Worm (Caenorhabditis elegans) whole organism, mixed stage, embryonic: ENCODE results near the gene fbxb-2.

Experiments used
- lin-13 ChIP-seq: fragments of 150-350 bp; optimal IDR thresholded peaks from 2 replicates; lab custom pipeline; 2014; ENCODE audit warnings: missing biosample characterization, missing genetic modification characterization
- mab-5 ChIP-seq: fragments of 150-350 bp; optimal IDR thresholded peaks from 2 replicates; lab custom pipeline; 2014; ENCODE audit warnings: missing biosample characterization, missing genetic modification characterization
- nhr-28 ChIP-seq: fragments of 150-350 bp; optimal IDR thresholded peaks from 2 replicates; lab custom pipeline; 2014; ENCODE audit warnings: missing biosample characterization, missing genetic modification characterization
- nhr-76 ChIP-seq: sonication (generic microtip); optimal IDR thresholded peaks from 2 replicates; lab custom pipeline; 2017; ENCODE audit warnings: missing biosample characterization, missing genetic modification characterization
- pha-4 ChIP-seq: fragments of 150-350 bp; optimal IDR thresholded peaks from 2 replicates; lab custom pipeline; 2018; ENCODE audit warnings: missing biosample characterization, missing genetic modification reagents, missing genetic modification characterization
- snpc-4 ChIP-seq: fragments of 150-350 bp; optimal IDR thresholded peaks from 2 replicates; lab custom pipeline; 2014; ENCODE audit warnings: missing biosample characterization, missing genetic modification characterization
- unc-120 ChIP-seq: sonication (generic microtip); optimal IDR thresholded peaks from 2 replicates; lab custom pipeline; 2017; ENCODE audit warnings: missing genetic modification characterization, missing compliant biosample characterization; ENCODE audit not compliant: poor library complexity, severe bottlenecking
- unc-62 ChIP-seq: fragments of 150-350 bp; optimal IDR thresholded peaks from 2 replicates; lab custom pipeline; 2014; ENCODE audit warnings: missing biosample characterization, missing genetic modification reagents, missing genetic modification characterization
- ztf-11 ChIP-seq: fragments of 150-350 bp; optimal IDR thresholded peaks from 2 replicates; lab custom pipeline; 2014; ENCODE audit warnings: missing biosample characterization, missing genetic modification characterization

- no peak for TF ChIP-seq pha-4
- no peak for TF ChIP-seq snpc-4
- no peak for TF ChIP-seq ztf-11 (tag; lab: Kevin White, UChicago)
- no peak for TF ChIP-seq nhr-76 (tag; lab: Kevin White, UChicago)
- no peak for TF ChIP-seq unc-62
- TF ChIP-seq mab-5 (tag; lab: Kevin White, UChicago), result no peak
- no peak for TF ChIP-seq unc-120 (tag; lab: Kevin White, UChicago)
- no peak for TF ChIP-seq lin-13 (tag; lab: Kevin White, UChicago)
- TF ChIP-seq nhr-28, result no peak
Measured at ce11 chrV:19217104-19217503, 20.0 kb downstream of the fbxb-2 start, which contains the start of gene srr-2.
